Worm (Caenorhabditis elegans): ENCODE results near the gene dpy-21.

The dpy-21 gene

DNA sequence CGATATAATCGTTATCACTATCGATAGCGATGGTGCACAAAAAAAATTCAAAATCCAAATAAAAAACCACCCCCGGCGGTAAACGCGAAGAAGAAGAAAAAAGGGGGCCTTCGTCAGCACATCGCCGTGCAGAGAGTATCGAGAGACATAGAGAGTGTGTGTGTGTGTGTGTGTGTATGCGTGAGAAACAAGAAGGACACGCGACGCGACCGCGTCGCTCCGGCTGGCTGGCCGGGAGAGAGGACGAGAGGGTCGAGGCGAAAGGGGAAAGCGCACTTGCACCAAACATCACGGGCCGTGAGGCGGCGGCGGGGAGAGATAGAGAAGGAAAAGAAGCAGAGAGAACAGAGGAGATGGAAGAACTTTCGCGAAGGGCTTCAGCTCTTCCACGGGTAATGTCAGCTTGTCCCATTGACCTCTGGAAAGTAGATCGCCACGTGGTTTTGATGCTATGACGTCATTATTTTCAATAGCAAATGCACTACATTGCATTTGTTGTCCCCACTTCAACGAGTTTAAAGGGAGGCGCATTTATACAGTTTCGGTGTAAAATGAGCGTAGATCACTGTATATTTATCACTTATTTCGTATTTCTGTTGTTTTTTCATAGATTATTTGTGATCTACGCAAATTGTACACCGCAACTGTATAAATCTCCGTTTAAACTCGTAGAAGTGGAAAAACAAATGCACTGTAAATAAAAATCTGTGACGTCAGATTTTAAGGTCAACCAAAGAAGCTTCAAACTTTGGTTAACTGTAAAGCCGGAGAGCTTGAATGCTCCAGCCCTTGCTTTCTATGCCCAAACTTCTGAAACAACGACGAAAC is 2.4 kb upstream of the dpy-21 start, which contains the start of gene Y59A8B.24 (continued):
- peak; percentile 32 for TF ChIP-seq snpc-4 (GFP tag; optimal IDR thresholded peaks at IDR 0.05)
- TF ChIP-seq snpc-4 (tag; optimal IDR thresholded peaks at IDR 0.05) = peak; percentile 30 to 83 (median 70)
- 0 out of 2 replicates have a peak, but pooled peaks have one; percentile 72 for TF ChIP-seq ztf-6 (GFP tag; IDR thresholded peaks at IDR 0.05)
- peak; percentile 60 for TF ChIP-seq lin-54 (GFP tag; optimal IDR thresholded peaks at IDR 0.05)
- TF ChIP-seq ceh-79 (tag; optimal IDR thresholded peaks at IDR 0.05) = no peak
- no peak for TF ChIP-seq fkh-3 (tag; optimal IDR thresholded peaks at IDR 0.05)
- TF ChIP-seq ccch-3 (GFP tag; optimal IDR thresholded peaks at IDR 0.05) = no peak
- peak; percentile 91 for TF ChIP-seq madf-10 (tag; optimal IDR thresholded peaks at IDR 0.05)
- no peak for TF ChIP-seq snpc-3.4 (tag; optimal IDR thresholded peaks at IDR 0.05)
- no peak for TF ChIP-seq F57C9.4 (tag; optimal IDR thresholded peaks at IDR 0.05)
- TF ChIP-seq dox-1 (GFP tag; IDR thresholded peaks at IDR 0.05) = peak; percentile 94
- 0 out of 2 replicates have a peak, but pooled peaks have one; percentile 28 for TF ChIP-seq attf-3 (GFP tag; conservative IDR thresholded peaks at IDR 0.05)
- TF ChIP-seq unc-130 (GFP tag; optimal IDR thresholded peaks at IDR 0.05) = no peak
- peak; percentile 87 for TF ChIP-seq B0336.3 (GFP tag; IDR thresholded peaks at IDR 0.05)
- peak; percentile 83; the same call in 1 of the 2 replicates for TF ChIP-seq Y53G8AR.9 (GFP tag; conservative IDR thresholded peaks at IDR 0.05)
- TF ChIP-seq akir-1 (GFP tag; optimal IDR thresholded peaks at IDR 0.05) = peak; percentile 45
- no peak for TF ChIP-seq nhr-179 (tag; optimal IDR thresholded peaks at IDR 0.05)
- no peak for TF ChIP-seq F57A8.1 (GFP tag; optimal IDR thresholded peaks at IDR 0.05)
- peak; percentile 9 for TF ChIP-seq B0261.1 (tag; optimal IDR thresholded peaks at IDR 0.05)
- peak; percentile 73 for TF ChIP-seq ztf-18 (tag; optimal IDR thresholded peaks at IDR 0.05)
- TF ChIP-seq nfyb-1 (GFP tag; IDR thresholded peaks at IDR 0.05) = peak; percentile 92
- no peak for TF ChIP-seq him-1 (tag; optimal IDR thresholded peaks at IDR 0.05)
- peak; percentile 62 for TF ChIP-seq tlf-1 (GFP tag; optimal IDR thresholded peaks at IDR 0.05)
- TF ChIP-seq bed-2 (GFP tag; IDR thresholded peaks at IDR 0.05) = peak; percentile 70; the same call in 1 of the 2 replicates
- no peak for TF ChIP-seq snpc-1.3 (tag; optimal IDR thresholded peaks at IDR 0.05; ENCODE audit: insufficient read depth)
- peak; percentile 70 for TF ChIP-seq B0035.1 (tag; optimal IDR thresholded peaks at IDR 0.05)
- peak; percentile 55 for TF ChIP-seq nhr-90 (tag; optimal IDR thresholded peaks at IDR 0.05)
- TF ChIP-seq dpff-1 (tag; optimal IDR thresholded peaks at IDR 0.05) = no peak
- TF ChIP-seq hlh-26 (GFP tag; conservative IDR thresholded peaks at IDR 0.05) = no peak
- TF ChIP-seq lin-35 (GFP tag; optimal IDR thresholded peaks at IDR 0.05) = peak in 1 of 3 experiments; percentile 70
- no peak for TF ChIP-seq hmg-20 (GFP tag; IDR thresholded peaks at IDR 0.05)
- TF ChIP-seq unc-62 (GFP tag; optimal IDR thresholded peaks at IDR 0.05) = peak; percentile 45
- peak; percentile 33 for TF ChIP-seq sptf-2 (GFP tag; optimal IDR thresholded peaks at IDR 0.05)
- no peak for TF ChIP-seq T26A5.8 (tag; optimal IDR thresholded peaks at IDR 0.05)
- no peak for TF ChIP-seq dpl-1 (GFP tag; optimal IDR thresholded peaks at IDR 0.05)
- TF ChIP-seq F22D6.2 (tag; optimal IDR thresholded peaks at IDR 0.05) = peak; percentile 16
- TF ChIP-seq ZK185.1 (tag; optimal IDR thresholded peaks at IDR 0.05; ENCODE audit: poor library complexity, severe bottlenecking) = no peak
- TF ChIP-seq B0019.2 (GFP tag; conservative IDR thresholded peaks at IDR 0.05) = no peak
- peak; percentile 97 for TF ChIP-seq madf-3 (GFP tag; IDR thresholded peaks at IDR 0.05)
- no peak for TF ChIP-seq hsf-1 (GFP tag; IDR thresholded peaks at IDR 0.05)
- TF ChIP-seq mel-28 (tag; optimal IDR thresholded peaks at IDR 0.05; ENCODE audit: borderline replicate concordance) = peak; percentile 73
- no peak for TF ChIP-seq mes-4 (tag; optimal IDR thresholded peaks at IDR 0.05)
- TF ChIP-seq lir-1 (GFP tag; conservative IDR thresholded peaks at IDR 0.05) = peak; percentile 83
- TF ChIP-seq snpc-1.1 (tag; optimal IDR thresholded peaks at IDR 0.05; ENCODE audit: insufficient read depth) = no peak
- no peak for TF ChIP-seq Y79H2A.3 (GFP tag; conservative IDR thresholded peaks at IDR 0.05)
- no peak for TF ChIP-seq lag-1 (GFP tag; IDR thresholded peaks at IDR 0.05)
